Fruit fly (Drosophila melanogaster) whole organism, prepupa: ENCODE measurements around the gene RpS20.

Source experiments
- Blimp-1 ChIP-seq: fragments of 200-800 bp; sonication (Bioruptor generic); optimal IDR thresholded peaks from 3 replicates; lab custom pipeline; 2017; ENCODE audit warnings: missing biosample characterization, missing genetic modification characterization, mild to moderate bottlenecking, moderate library complexity, missing genetic modification reagents
- CG10631 ChIP-seq: fragments of 200-800 bp; sonication (Bioruptor generic); optimal IDR thresholded peaks from 2 replicates; lab custom pipeline; 2016; ENCODE audit warnings: missing biosample characterization, missing genetic modification characterization
- CG10669 ChIP-seq: fragments of 200-800 bp; sonication (Bioruptor generic); optimal IDR thresholded peaks from 3 replicates; lab custom pipeline; 2018; ENCODE audit warnings: missing biosample characterization, mild to moderate bottlenecking, missing genetic modification characterization, moderate library complexity
- CG15336 ChIP-seq: fragments of 200-800 bp; sonication (Bioruptor generic); IDR thresholded peaks from 2 replicates; pipeline ENCODE4 v1.3.6; 2022; ENCODE audit warnings: missing biosample characterization, missing genetic modification characterization
- CG16779 ChIP-seq: fragments of 200-800 bp; sonication (Bioruptor generic); optimal IDR thresholded peaks from 3 replicates; lab custom pipeline; 2017; ENCODE audit warnings: missing biosample characterization, mild to moderate bottlenecking, missing genetic modification characterization
- CG3032 ChIP-seq: fragments of 200-800 bp; optimal IDR thresholded peaks from 2 replicates; lab custom pipeline; 2019; ENCODE audit warnings: missing biosample characterization, mild to moderate bottlenecking, missing genetic modification characterization, moderate library complexity
- CG31627 ChIP-seq: fragments of 200-800 bp; sonication (Bioruptor generic); optimal IDR thresholded peaks from 3 replicates; lab custom pipeline; 2016; ENCODE audit warnings: missing biosample characterization, missing genetic modification characterization
- CG32006 ChIP-seq: fragments of 200-800 bp; sonication (Bioruptor generic); optimal IDR thresholded peaks from 3 replicates; lab custom pipeline; 2017; ENCODE audit warnings: missing biosample characterization, mild to moderate bottlenecking, missing genetic modification characterization
- CG3919 ChIP-seq: fragments of 200-800 bp; sonication (Bioruptor generic); optimal IDR thresholded peaks from 3 replicates; lab custom pipeline; 2016; ENCODE audit warnings: missing biosample characterization, missing genetic modification characterization
- CG4318 ChIP-seq: fragments of 200-800 bp; sonication (Bioruptor generic); optimal IDR thresholded peaks from 3 replicates; lab custom pipeline; 2017; ENCODE audit warnings: missing biosample characterization, mild to moderate bottlenecking, missing genetic modification characterization
- CG6163 ChIP-seq: fragments of 200-800 bp; sonication (Bioruptor generic); IDR thresholded peaks from 3 replicates; pipeline ENCODE4 v1.3.6; 2022; ENCODE audit warnings: missing biosample characterization, missing genetic modification characterization
- CG6792 ChIP-seq: fragments of 200-800 bp; sonication (Bioruptor generic); optimal IDR thresholded peaks from 3 replicates; lab custom pipeline; 2016; ENCODE audit warnings: missing biosample characterization, missing genetic modification characterization
- CG6808 ChIP-seq: fragments of 200-800 bp; sonication (Bioruptor generic); optimal IDR thresholded peaks from 3 replicates; lab custom pipeline; 2017; ENCODE audit warnings: missing biosample characterization, missing genetic modification characterization, mild to moderate bottlenecking, moderate library complexity, missing genetic modification reagents
- CG8319 ChIP-seq: fragments of 200-800 bp; sonication (Bioruptor generic); optimal IDR thresholded peaks from 3 replicates; lab custom pipeline; 2016; ENCODE audit warnings: missing biosample characterization, missing genetic modification characterization
- CG8632 ChIP-seq: fragments of 200-800 bp; sonication (Bioruptor generic); optimal IDR thresholded peaks from 3 replicates; lab custom pipeline; 2016; ENCODE audit warnings: missing biosample characterization, missing genetic modification characterization
- Eip93F ChIP-seq: fragments of 200-800 bp; sonication (Bioruptor generic); optimal IDR thresholded peaks from 2 replicates; lab custom pipeline; 2016; ENCODE audit warnings: missing biosample characterization, mild to moderate bottlenecking, missing genetic modification characterization
- Ets21C ChIP-seq: fragments of 200-800 bp; sonication (Bioruptor generic); optimal IDR thresholded peaks from 3 replicates; lab custom pipeline; 2016; ENCODE audit warnings: missing biosample characterization, missing genetic modification characterization
- Ets96B ChIP-seq: fragments of 200-800 bp; optimal IDR thresholded peaks from 2 replicates; lab custom pipeline; 2019; ENCODE audit warnings: missing biosample characterization, mild to moderate bottlenecking, missing genetic modification characterization, moderate library complexity
- Gug ChIP-seq: fragments of 200-800 bp; sonication (Bioruptor generic); IDR thresholded peaks from 2 replicates; pipeline ENCODE4 v1.3.6; 2022; ENCODE audit warnings: missing biosample characterization, missing genetic modification characterization
- Hr38 ChIP-seq: sonication (Bioruptor generic); optimal IDR thresholded peaks from 2 replicates; lab custom pipeline; 2016; ENCODE audit warnings: missing biosample characterization, missing genetic modification characterization
- Hr4 ChIP-seq: fragments of 200-800 bp; sonication (Bioruptor generic); optimal IDR thresholded peaks from 3 replicates; lab custom pipeline; 2016; ENCODE audit warnings: missing biosample characterization, missing genetic modification characterization
- Met ChIP-seq: fragments of 200-800 bp; sonication (Bioruptor generic); optimal IDR thresholded peaks from 3 replicates; lab custom pipeline; 2016; ENCODE audit warnings: missing biosample characterization, missing genetic modification characterization
- OdsH ChIP-seq: fragments of 200-800 bp; sonication (Bioruptor generic); optimal IDR thresholded peaks from 3 replicates; lab custom pipeline; 2016; ENCODE audit warnings: missing biosample characterization, missing genetic modification characterization
- Smox ChIP-seq: fragments of 200-800 bp; sonication (Bioruptor generic); optimal IDR thresholded peaks from 3 replicates; lab custom pipeline; 2016; ENCODE audit warnings: missing biosample characterization, missing genetic modification characterization
- Sox102F ChIP-seq: fragments of 200-800 bp; sonication (Bioruptor generic); optimal IDR thresholded peaks from 2 replicates; lab custom pipeline; 2016; ENCODE audit warnings: missing biosample characterization, mild to moderate bottlenecking, missing genetic modification characterization
- Sox14 ChIP-seq: fragments of 200-800 bp; sonication (Bioruptor generic); optimal IDR thresholded peaks from 3 replicates; lab custom pipeline; 2016; ENCODE audit warnings: missing biosample characterization, missing genetic modification characterization
- Sox15 ChIP-seq: fragments of 200-800 bp; sonication (Bioruptor generic); optimal IDR thresholded peaks from 3 replicates; lab custom pipeline; 2016; ENCODE audit warnings: missing biosample characterization, missing genetic modification characterization
- achi ChIP-seq: fragments of 200-800 bp; sonication (Bioruptor generic); optimal IDR thresholded peaks from 3 replicates; lab custom pipeline; 2016; ENCODE audit warnings: missing biosample characterization, missing genetic modification characterization
- dac ChIP-seq: fragments of 200-800 bp; sonication (Bioruptor generic); optimal IDR thresholded peaks from 2 replicates; lab custom pipeline; 2017; ENCODE audit warnings: missing biosample characterization, mild to moderate bottlenecking, missing genetic modification characterization
- dsx ChIP-seq: fragments of 200-800 bp; optimal IDR thresholded peaks from 3 replicates; lab custom pipeline; 2019; ENCODE audit warnings: missing biosample characterization, mild to moderate bottlenecking, missing genetic modification characterization, moderate library complexity; ENCODE audit not compliant: poor library complexity, severe bottlenecking
- esn ChIP-seq: fragments of 200-800 bp; sonication (Bioruptor generic); optimal IDR thresholded peaks from 2 replicates; lab custom pipeline; 2016; ENCODE audit warnings: missing biosample characterization, mild to moderate bottlenecking, missing genetic modification characterization, moderate library complexity
- fd59A ChIP-seq: fragments of 200-800 bp; sonication (Bioruptor generic); optimal IDR thresholded peaks from 2 replicates; lab custom pipeline; 2017; ENCODE audit warnings: missing biosample characterization, mild to moderate bottlenecking, missing genetic modification characterization, missing genetic modification reagents
- fd85E ChIP-seq: fragments of 200-800 bp; sonication (Bioruptor generic); optimal IDR thresholded peaks from 3 replicates; lab custom pipeline; 2016; ENCODE audit warnings: missing biosample characterization, missing genetic modification characterization
- fkh ChIP-seq: fragments of 200-800 bp; sonication (Bioruptor generic); optimal IDR thresholded peaks from 3 replicates; lab custom pipeline; 2017; ENCODE audit warnings: missing biosample characterization, mild to moderate bottlenecking, missing genetic modification characterization, moderate library complexity
- lz ChIP-seq: fragments of 200-800 bp; sonication (Bioruptor generic); optimal IDR thresholded peaks from 3 replicates; lab custom pipeline; 2016; ENCODE audit warnings: missing biosample characterization, missing genetic modification characterization
- net ChIP-seq: fragments of 200-800 bp; sonication (Bioruptor generic); optimal IDR thresholded peaks from 3 replicates; lab custom pipeline; 2016; ENCODE audit warnings: missing biosample characterization, missing genetic modification characterization
- pdm3 ChIP-seq: fragments of 200-800 bp; sonication (Bioruptor generic); optimal IDR thresholded peaks from 3 replicates; lab custom pipeline; 2016; ENCODE audit warnings: missing biosample characterization, missing genetic modification characterization
- salr ChIP-seq, 2 experiments: fragments of 200-800 bp; sonication (Bioruptor generic); optimal IDR thresholded peaks; 3 replicates each; lab custom pipeline; 2016 to 2018; ENCODE audit warnings: missing biosample characterization in 2 of 2, missing genetic modification characterization in 2 of 2, mild to moderate bottlenecking in 1 of 2
- ss ChIP-seq, 2 experiments: fragments of 200-800 bp; sonication (Bioruptor generic); optimal IDR thresholded peaks; 2 replicates in 1 of 2; 3 replicates in 1 of 2; lab custom pipeline; 2017 to 2018; ENCODE audit warnings: mild to moderate bottlenecking in 2 of 2, missing biosample characterization in 2 of 2, missing genetic modification characterization in 2 of 2, moderate library complexity in 1 of 2
- svp ChIP-seq: fragments of 200-800 bp; sonication (Bioruptor generic); peaks from one replicate; lab custom pipeline; 2016; ENCODE audit warnings: missing biosample characterization, missing genetic modification characterization
- vri ChIP-seq: fragments of 200-800 bp; sonication (Bioruptor generic); optimal IDR thresholded peaks from 3 replicates; lab custom pipeline; 2016; ENCODE audit warnings: missing biosample characterization, mild to moderate bottlenecking, missing genetic modification characterization

RpS20 gene

DNA sequence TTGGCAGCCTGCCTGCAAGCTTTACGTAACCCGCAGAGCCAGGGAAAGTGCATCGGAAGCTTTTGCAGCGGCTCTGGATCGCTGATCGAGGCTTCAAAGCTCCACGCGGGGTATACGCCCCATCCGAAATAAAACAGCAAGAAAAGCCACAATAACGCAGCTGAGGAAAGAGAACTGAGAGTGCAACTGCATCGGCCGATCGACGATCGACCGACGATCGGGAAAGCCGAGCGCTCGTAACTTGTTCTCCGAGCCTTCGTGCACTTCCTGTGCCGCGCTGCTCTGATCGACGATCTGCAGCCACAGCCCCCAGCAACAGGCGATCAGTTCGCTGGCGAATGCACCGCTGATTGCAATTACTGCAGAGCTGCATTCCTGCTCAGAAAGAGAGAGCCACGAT lies 42.0 kb upstream of the RpS20 start (continued):
- TF ChIP-seq ss (GFP tag; optimal IDR thresholded peaks at IDR 0.05; lab: Kevin White, UChicago), result peak; percentile 85 to 91
- TF ChIP-seq Hr4 (GFP tag; lab: Kevin White, UChicago), result no peak
- peak; percentile 72 for TF ChIP-seq Sox102F (GFP tag; lab: Kevin White, UChicago)
- peak; percentile 23 for TF ChIP-seq Eip93F
- peak; percentile 58 for TF ChIP-seq esn (GFP tag; lab: Kevin White, UChicago)
- TF ChIP-seq CG6792 (GFP tag; lab: Kevin White, UChicago), result peak; percentile 26
- no peak for TF ChIP-seq Ets21C (GFP tag; lab: Kevin White, UChicago)
- peak; percentile 16 for TF ChIP-seq OdsH (GFP tag; lab: Kevin White, UChicago)
- TF ChIP-seq CG6808, result peak; percentile 72
- peak; percentile 43 for TF ChIP-seq CG3032 (tag; lab: Kevin White, UChicago)
- peak; percentile 82 for TF ChIP-seq Blimp-1 (GFP tag; lab: Kevin White, UChicago)
- TF ChIP-seq CG10631 (GFP tag; lab: Kevin White, UChicago), result no peak
- no peak for TF ChIP-seq CG4318 (GFP tag; lab: Kevin White, UChicago)
- no peak for TF ChIP-seq lz (GFP tag; lab: Kevin White, UChicago)
- TF ChIP-seq CG8319, result no peak
- TF ChIP-seq CG8632 (GFP tag; lab: Kevin White, UChicago), result peak; percentile 18
- TF ChIP-seq dac (GFP tag; lab: Kevin White, UChicago), result no peak
- peak; percentile 80 for TF ChIP-seq CG15336 (GFP tag; lab: Robert Waterston, UW)
- TF ChIP-seq Gug (GFP tag; lab: Robert Waterston, UW), result 0 out of 2 replicates have a peak, but pooled peaks have one; percentile 10
- TF ChIP-seq net (GFP tag; lab: Kevin White, UChicago), result peak; percentile 65
- no peak; the same call in none of the 3 replicates for TF ChIP-seq CG6163 (GFP tag; lab: Robert Waterston, UW)
- peak; percentile 44 for TF ChIP-seq CG10669 (GFP tag; lab: Kevin White, UChicago)
- no peak for TF ChIP-seq CG31627 (GFP tag; lab: Kevin White, UChicago)
- TF ChIP-seq salr (GFP tag; optimal IDR thresholded peaks at IDR 0.05; lab: Kevin White, UChicago), result peak in 1 of 2 experiments; percentile 13
- peak; percentile 76 for TF ChIP-seq CG16779
- TF ChIP-seq fd59A (GFP tag; lab: Kevin White, UChicago), result peak; percentile 12
- peak; percentile 81 for TF ChIP-seq fd85E (GFP tag; lab: Kevin White, UChicago)
- no peak for TF ChIP-seq fkh (GFP tag; lab: Kevin White, UChicago)
- peak; percentile 69 for TF ChIP-seq vri (GFP tag; lab: Kevin White, UChicago)
- TF ChIP-seq Met (GFP tag; lab: Kevin White, UChicago), result peak; percentile 37
- no peak for TF ChIP-seq Hr38
- peak; percentile 0 for TF ChIP-seq CG32006 (GFP tag; lab: Kevin White, UChicago)
- peak; percentile 78 for TF ChIP-seq CG3919
- no peak for TF ChIP-seq Sox15
- peak; percentile 63 for TF ChIP-seq dsx (GFP tag; lab: Kevin White, UChicago)
- peak; percentile 47 for TF ChIP-seq Ets96B (tag; lab: Kevin White, UChicago)
- peak; percentile 91 for TF ChIP-seq svp (GFP tag; lab: Kevin White, UChicago)
- TF ChIP-seq Sox14 (GFP tag; lab: Kevin White, UChicago), result peak; percentile 20
- peak; percentile 46 for TF ChIP-seq achi (GFP tag; lab: Kevin White, UChicago)
- no peak for TF ChIP-seq pdm3 (GFP tag; lab: Kevin White, UChicago)
- peak; percentile 11 for TF ChIP-seq Smox (GFP tag; lab: Kevin White, UChicago)
